Worm (Caenorhabditis elegans) whole organism, L1 larva: Measurements from ENCODE around the gene Y54E2A.7.

ENCODE experiments used
- Y116A8C.19 ChIP-seq: sonication (generic microtip); optimal IDR thresholded peaks from 2 replicates; lab custom pipeline; 2016; ENCODE audit warnings: missing compliant biosample characterization, missing genetic modification characterization, borderline replicate concordance
- dpl-1 ChIP-seq, 3 experiments: fragments of 150-350 bp in 2 of 3; sonication (generic microtip) in 1 of 3; optimal IDR thresholded peaks; 2 replicates each; lab custom pipeline; 2014 to 2017; ENCODE audit warnings: missing biosample characterization in 3 of 3, missing genetic modification characterization in 3 of 3, missing genetic modification reagents in 3 of 3
- fos-1 ChIP-seq: fragments of 150-350 bp; optimal IDR thresholded peaks from 2 replicates; lab custom pipeline; 2014; ENCODE audit warnings: missing biosample characterization, missing genetic modification characterization
- lsy-2 ChIP-seq, 2 experiments: fragments of 150-350 bp; optimal IDR thresholded peaks; 2 replicates each; lab custom pipeline; 2014; ENCODE audit warnings: missing biosample characterization in 2 of 2, missing genetic modification characterization in 2 of 2
- unc-130 ChIP-seq: fragments of 150-350 bp; optimal IDR thresholded peaks from 2 replicates; lab custom pipeline; 2017; ENCODE audit warnings: missing biosample characterization, missing genetic modification characterization, inconsistent platforms
- unc-62 ChIP-seq: fragments of 150-350 bp; optimal IDR thresholded peaks from 2 replicates; lab custom pipeline; 2014; ENCODE audit warnings: missing biosample characterization, missing genetic modification reagents, missing genetic modification characterization

DNA sequence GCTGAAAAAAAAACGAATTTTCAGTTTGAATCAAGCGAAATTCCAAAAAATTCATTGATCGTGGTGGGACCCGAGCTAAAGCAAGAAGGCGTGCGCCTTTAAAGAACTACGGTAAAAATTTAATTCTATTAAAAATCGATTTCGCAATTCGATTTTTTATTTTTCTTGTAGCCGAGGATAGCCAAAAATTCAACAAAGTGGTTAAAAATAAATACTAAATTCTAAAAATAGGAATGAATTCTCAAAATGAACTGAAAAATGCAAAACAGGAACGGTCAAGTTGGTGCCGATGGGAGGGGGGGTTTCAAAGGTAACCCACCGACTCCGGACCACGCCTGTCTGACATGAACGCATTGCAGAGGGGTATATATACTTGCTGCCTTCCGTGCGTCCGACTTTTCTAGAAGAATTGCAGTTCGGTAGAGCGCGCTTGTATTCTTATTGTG, 28.3 kb upstream of the Y54E2A.7 start:
- TF ChIP-seq unc-130 = peak; percentile 12
- TF ChIP-seq unc-62 (GFP tag; lab: Kevin White, UChicago) = no peak
- TF ChIP-seq dpl-1 (GFP tag; optimal IDR thresholded peaks at IDR 0.05; lab: Kevin White, UChicago) = peak; percentile 10 to 33 (median 29)
- no peak for TF ChIP-seq fos-1 (tag; lab: Kevin White, UChicago)
- TF ChIP-seq Y116A8C.19 (tag; lab: Kevin White, UChicago) = no peak
- peak; percentile 22 to 50 for TF ChIP-seq lsy-2 (tag; optimal IDR thresholded peaks at IDR 0.05; lab: Kevin White, UChicago)
